Fruit fly (Drosophila melanogaster) whole organism, embryonic: ENCODE data around the gene CheB93b.

ENCODE experiments used
- Bteb2 ChIP-seq: fragments of 200-800 bp; sonication (Bioruptor generic); optimal IDR thresholded peaks from 2 replicates; lab custom pipeline; 2016; ENCODE audit warnings: missing biosample characterization, missing genetic modification characterization
- CG10147 ChIP-seq: fragments of 200-800 bp; sonication (Bioruptor generic); optimal IDR thresholded peaks from 2 replicates; lab custom pipeline; 2019; ENCODE audit warnings: missing biosample characterization, mild to moderate bottlenecking, missing genetic modification characterization, moderate library complexity
- CG10209 ChIP-seq: fragments of 200-800 bp; sonication (Bioruptor generic); optimal IDR thresholded peaks from 3 replicates; lab custom pipeline; 2017; ENCODE audit warnings: missing biosample characterization, mild to moderate bottlenecking, missing genetic modification characterization, missing genetic modification reagents
- CG10543 ChIP-seq: fragments of 200-800 bp; sonication (Bioruptor generic); optimal IDR thresholded peaks from 3 replicates; lab custom pipeline; 2017; ENCODE audit warnings: missing biosample characterization, mild to moderate bottlenecking, missing genetic modification characterization, moderate library complexity
- CG12391 ChIP-seq: fragments of 200-800 bp; sonication (Bioruptor generic); optimal IDR thresholded peaks from 3 replicates; lab custom pipeline; 2018; ENCODE audit warnings: missing biosample characterization, mild to moderate bottlenecking, missing genetic modification characterization, moderate library complexity
- CG13287 ChIP-seq: fragments of 200-800 bp; sonication (Bioruptor generic); IDR thresholded peaks from 2 replicates; pipeline ENCODE4 v1.3.6; 2022; ENCODE audit warnings: missing biosample characterization, missing genetic modification characterization; ENCODE audit not compliant: partially characterized antibody
- CG13894 ChIP-seq: fragments of 200-800 bp; sonication (Bioruptor generic); optimal IDR thresholded peaks from 3 replicates; lab custom pipeline; 2018; ENCODE audit warnings: missing biosample characterization, mild to moderate bottlenecking, missing genetic modification characterization, moderate library complexity
- CG1832 ChIP-seq: fragments of 200-800 bp; sonication (Bioruptor generic); optimal IDR thresholded peaks from 2 replicates; lab custom pipeline; 2017; ENCODE audit warnings: missing biosample characterization, mild to moderate bottlenecking, missing genetic modification characterization, inconsistent platforms
- CG18764 ChIP-seq: fragments of 200-800 bp; sonication (Bioruptor generic); optimal IDR thresholded peaks from 3 replicates; lab custom pipeline; 2016; ENCODE audit warnings: missing biosample characterization, missing genetic modification characterization
- CG2712 ChIP-seq: fragments of 200-800 bp; optimal IDR thresholded peaks from 3 replicates; lab custom pipeline; 2019; ENCODE audit warnings: missing biosample characterization, mild to moderate bottlenecking, missing genetic modification characterization, moderate library complexity
- CG31224 ChIP-seq: fragments of 200-800 bp; sonication (Bioruptor generic); IDR thresholded peaks from 2 replicates; pipeline ENCODE4 v1.3.6; 2022; ENCODE audit warnings: missing biosample characterization, missing genetic modification characterization
- CG31441 ChIP-seq: fragments of 200-800 bp; sonication (Bioruptor generic); IDR thresholded peaks from 2 replicates; pipeline ENCODE4 v1.3.6; 2022; ENCODE audit warnings: missing biosample characterization, missing genetic modification characterization
- CG34376 ChIP-seq: fragments of 200-800 bp; sonication (Bioruptor generic); optimal IDR thresholded peaks from 2 replicates; lab custom pipeline; 2018; ENCODE audit warnings: missing biosample characterization, mild to moderate bottlenecking, missing genetic modification characterization
- CG4820 ChIP-seq: fragments of 200-800 bp; sonication (Bioruptor generic); optimal IDR thresholded peaks from 3 replicates; lab custom pipeline; 2016; ENCODE audit warnings: missing biosample characterization, missing genetic modification characterization
- CG6654 ChIP-seq: fragments of 200-800 bp; sonication (Bioruptor generic); optimal IDR thresholded peaks from 2 replicates; lab custom pipeline; 2017; ENCODE audit warnings: missing biosample characterization, mild to moderate bottlenecking, missing genetic modification characterization
- CG8359 ChIP-seq: fragments of 200-800 bp; sonication (Bioruptor generic); optimal IDR thresholded peaks from 2 replicates; lab custom pipeline; 2017; ENCODE audit warnings: missing biosample characterization, mild to moderate bottlenecking, missing genetic modification characterization, borderline replicate concordance
- CG9932 ChIP-seq: fragments of 200-800 bp; sonication (Bioruptor generic); IDR thresholded peaks from 2 replicates; pipeline ENCODE4 v1.3.6; 2022; ENCODE audit warnings: missing biosample characterization, missing genetic modification characterization
- Doc3 ChIP-seq: fragments of 200-800 bp; sonication (Bioruptor generic); IDR thresholded peaks from 3 replicates; pipeline ENCODE4 v1.3.6; 2022; ENCODE audit warnings: missing biosample characterization, missing genetic modification characterization; ENCODE audit not compliant: partially characterized antibody
- Dref ChIP-seq: fragments of 200-800 bp; sonication (Bioruptor generic); IDR thresholded peaks from 2 replicates; pipeline ENCODE4 v1.3.6; 2022; ENCODE audit warnings: missing biosample characterization, missing genetic modification characterization
- Gsc ChIP-seq: fragments of 200-800 bp; sonication (Bioruptor generic); IDR thresholded peaks from 2 replicates; pipeline ENCODE4 v1.3.6; 2022; ENCODE audit warnings: missing biosample characterization, missing genetic modification characterization
- Gug ChIP-seq: fragments of 200-800 bp; sonication (Bioruptor generic); IDR thresholded peaks from 4 replicates; pipeline ENCODE4 v1.3.6; 2022; ENCODE audit warnings: missing biosample characterization, missing genetic modification characterization
- H15 ChIP-seq: fragments of 200-800 bp; sonication (Bioruptor generic); IDR thresholded peaks from 3 replicates; pipeline ENCODE4 v1.3.6; 2022; ENCODE audit warnings: missing biosample characterization, missing genetic modification characterization
- MTF-1 ChIP-seq: fragments of 200-800 bp; sonication (Bioruptor generic); optimal IDR thresholded peaks from 2 replicates; lab custom pipeline; 2018; ENCODE audit warnings: missing biosample characterization, mild to moderate bottlenecking, missing genetic modification characterization, borderline replicate concordance
- NC2α ChIP-seq: fragments of 200-800 bp; sonication (Bioruptor generic); optimal IDR thresholded peaks from 2 replicates; lab custom pipeline; 2016; ENCODE audit warnings: missing biosample characterization, missing genetic modification characterization
- NC2β ChIP-seq: fragments of 200-800 bp; sonication (Bioruptor generic); optimal IDR thresholded peaks from 2 replicates; lab custom pipeline; 2016; ENCODE audit warnings: missing biosample characterization, missing genetic modification characterization
- Nf-YC ChIP-seq: fragments of 200-800 bp; optimal IDR thresholded peaks from 3 replicates; lab custom pipeline; 2019; ENCODE audit warnings: missing biosample characterization, mild to moderate bottlenecking, missing genetic modification characterization, moderate library complexity
- Oaz ChIP-seq: fragments of 200-800 bp; sonication (Bioruptor generic); IDR thresholded peaks from 2 replicates; pipeline ENCODE4 v1.3.6; 2022; ENCODE audit warnings: missing biosample characterization, missing genetic modification characterization
- Pdp1 ChIP-seq, 2 experiments: fragments of 200-800 bp; sonication (Bioruptor generic); optimal IDR thresholded peaks; 3 replicates each; lab custom pipeline; 2016; ENCODE audit warnings: missing biosample characterization in 2 of 2, missing genetic modification characterization in 2 of 2, mild to moderate bottlenecking in 1 of 2, moderate library complexity in 1 of 2
- Poxn ChIP-seq: fragments of 200-800 bp; sonication (Bioruptor generic); IDR thresholded peaks from 2 replicates; pipeline ENCODE4 v1.3.6; 2022; ENCODE audit warnings: missing biosample characterization, missing genetic modification characterization
- Usf ChIP-seq: fragments of 200-800 bp; sonication (Bioruptor generic); optimal IDR thresholded peaks from 2 replicates; lab custom pipeline; 2017; ENCODE audit warnings: missing genotype, missing biosample characterization, missing genetic modification characterization
- ab ChIP-seq: fragments of 200-800 bp; sonication (Bioruptor generic); optimal IDR thresholded peaks from 2 replicates; lab custom pipeline; 2016; ENCODE audit warnings: missing biosample characterization, missing genetic modification characterization
- da ChIP-seq: fragments of 200-800 bp; sonication (Bioruptor generic); optimal IDR thresholded peaks from 2 replicates; lab custom pipeline; 2016; ENCODE audit warnings: missing biosample characterization, missing genetic modification characterization
- emc ChIP-seq: fragments of 200-800 bp; sonication (Bioruptor generic); optimal IDR thresholded peaks from 2 replicates; lab custom pipeline; 2016; ENCODE audit warnings: missing biosample characterization, missing genetic modification characterization
- ems ChIP-seq: fragments of 200-800 bp; sonication (Bioruptor generic); optimal IDR thresholded peaks from 3 replicates; lab custom pipeline; 2016; ENCODE audit warnings: missing biosample characterization, missing genetic modification characterization
- eve ChIP-seq, 2 experiments: fragments of >200 bp; optimal IDR thresholded peaks; 2 replicates each; lab custom pipeline; 2017; ENCODE audit warnings: missing biosample characterization in 2 of 2, missing genetic modification characterization in 2 of 2
- gce ChIP-seq: fragments of 200-800 bp; sonication (Bioruptor generic); IDR thresholded peaks from 3 replicates; pipeline ENCODE4 v1.3.6; 2022; ENCODE audit warnings: missing biosample characterization, missing genetic modification characterization
- gro ChIP-seq: fragments of 200-800 bp; sonication (Bioruptor generic); optimal IDR thresholded peaks from 2 replicates; lab custom pipeline; 2016; ENCODE audit warnings: missing biosample characterization, missing genetic modification characterization
- gsb-n ChIP-seq: fragments of 200-800 bp; sonication (Bioruptor generic); optimal IDR thresholded peaks from 3 replicates; lab custom pipeline; 2018; ENCODE audit warnings: missing biosample characterization, mild to moderate bottlenecking, missing genetic modification characterization
- insv ChIP-seq, 2 experiments: fragments of 200-800 bp; sonication (Bioruptor generic); optimal IDR thresholded peaks; 3 replicates each; lab custom pipeline; 2016 to 2018; ENCODE audit warnings: missing biosample characterization in 2 of 2, missing genetic modification characterization in 2 of 2
- lab ChIP-seq: fragments of 200-800 bp; sonication (Bioruptor generic); optimal IDR thresholded peaks from 3 replicates; lab custom pipeline; 2017; ENCODE audit warnings: missing biosample characterization, missing genetic modification characterization, mild to moderate bottlenecking, moderate library complexity, missing genetic modification reagents
- luna ChIP-seq: fragments of 200-800 bp; sonication (Bioruptor generic); optimal IDR thresholded peaks from 2 replicates; lab custom pipeline; 2016; ENCODE audit warnings: missing biosample characterization, missing genetic modification characterization
- prd ChIP-seq, 3 experiments: fragments of >200 bp in 2 of 3; fragments of 200-800 bp in 1 of 3; sonication (Bioruptor generic) in 1 of 3; optimal IDR thresholded peaks in 2 of 3; IDR thresholded peaks in 1 of 3; 2 replicates in 2 of 3; 3 replicates in 1 of 3; pipeline versions ENCODE4 v1.3.6 to Lab custom; 2017 to 2022; ENCODE audit warnings: missing biosample characterization in 1 of 3, missing genetic modification characterization in 1 of 3
- pros ChIP-seq: fragments of 200-800 bp; sonication (Bioruptor generic); optimal IDR thresholded peaks from 3 replicates; lab custom pipeline; 2019; ENCODE audit warnings: missing biosample characterization, mild to moderate bottlenecking, missing genetic modification characterization, moderate library complexity
- repo ChIP-seq: fragments of 200-800 bp; sonication (Bioruptor generic); optimal IDR thresholded peaks from 2 replicates; lab custom pipeline; 2016; ENCODE audit warnings: missing biosample characterization, missing genetic modification characterization
- sc ChIP-seq, 3 experiments: fragments of >200 bp in 2 of 3; fragments of 200-800 bp in 1 of 3; sonication (Bioruptor generic) in 1 of 3; optimal IDR thresholded peaks; 2 replicates in 2 of 3; 3 replicates in 1 of 3; lab custom pipeline; 2017; ENCODE audit warnings: mild to moderate bottlenecking in 1 of 3, missing biosample characterization in 1 of 3, missing genetic modification characterization in 1 of 3, missing genetic modification reagents in 1 of 3
- sens ChIP-seq: fragments of 200-800 bp; sonication (Bioruptor generic); peaks from one replicate; lab custom pipeline; 2016; ENCODE audit warnings: missing biosample characterization, missing genetic modification characterization
- slou ChIP-seq: fragments of 200-800 bp; sonication (Bioruptor generic); optimal IDR thresholded peaks from 3 replicates; lab custom pipeline; 2016; ENCODE audit warnings: missing biosample characterization, missing genetic modification characterization
- vnd ChIP-seq: fragments of 200-800 bp; sonication (Bioruptor generic); IDR thresholded peaks from 3 replicates; pipeline ENCODE4 v1.3.6; 2022; ENCODE audit warnings: missing biosample characterization, missing genetic modification characterization; ENCODE audit not compliant: partially characterized antibody
- wdn ChIP-seq: fragments of 200-800 bp; sonication (Bioruptor generic); IDR thresholded peaks from 2 replicates; pipeline ENCODE4 v1.3.6; 2022; ENCODE audit warnings: missing biosample characterization, missing genetic modification characterization

Gene CheB93b

DNA sequence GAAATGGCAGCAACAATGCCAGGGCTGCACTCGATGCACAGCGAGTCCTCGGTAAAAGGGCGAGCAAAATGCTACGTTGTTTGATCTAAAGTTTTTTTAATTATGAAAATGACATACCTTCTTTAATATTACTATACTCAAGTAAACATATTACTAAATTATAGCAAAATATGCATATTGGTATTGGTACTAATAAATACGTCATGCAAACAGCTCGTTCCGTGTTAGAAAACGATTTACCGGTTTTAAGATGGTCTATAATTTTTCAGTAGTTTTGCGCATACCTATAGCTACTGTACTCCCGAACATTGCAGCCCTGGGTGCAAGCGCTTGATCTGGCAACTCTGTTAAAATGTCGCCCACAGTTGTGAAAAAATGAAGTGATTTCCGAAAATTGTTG, 43.7 kb upstream of the CheB93b start (continued):
- TF ChIP-seq Poxn (GFP tag; lab: Robert Waterston, UW): peak; percentile 88
- TF ChIP-seq ems (GFP tag; lab: Kevin White, UChicago): peak; percentile 94
- TF ChIP-seq gsb-n: peak; percentile 87
- peak; percentile 61 for TF ChIP-seq pros (GFP tag; lab: Kevin White, UChicago)
- TF ChIP-seq luna: peak; percentile 67
- TF ChIP-seq da: peak; percentile 85
- peak; percentile 95 for TF ChIP-seq CG10209 (GFP tag; lab: Kevin White, UChicago)
- peak; percentile 87 for TF ChIP-seq Gsc
- TF ChIP-seq CG10543 (GFP tag; lab: Kevin White, UChicago): peak; percentile 99
- peak; percentile 96 for TF ChIP-seq CG12391
- TF ChIP-seq Oaz (GFP tag; lab: Robert Waterston, UW): peak; percentile 87
- TF ChIP-seq CG9932 (GFP tag; lab: Robert Waterston, UW): peak; percentile 98
- peak; percentile 95 for TF ChIP-seq ab (GFP tag; lab: Kevin White, UChicago)
- TF ChIP-seq lab (GFP tag; lab: Kevin White, UChicago): peak; percentile 95
- TF ChIP-seq CG31441 (GFP tag; lab: Robert Waterston, UW): no peak; the same call in 1 of the 2 replicates
- TF ChIP-seq sc (optimal IDR thresholded peaks at IDR 0.05; lab: Kevin White, UChicago): no peak
- TF ChIP-seq sc (GFP tag; optimal IDR thresholded peaks at IDR 0.05; lab: Kevin White, UChicago): peak; percentile 85
- TF ChIP-seq emc (GFP tag; lab: Kevin White, UChicago): peak; percentile 80
- peak; percentile 98 for TF ChIP-seq sens
- peak; percentile 90 for TF ChIP-seq Nf-YC (tag; lab: Kevin White, UChicago)
- peak; percentile 88 for TF ChIP-seq NC2α (GFP tag; lab: Kevin White, UChicago)
- peak; percentile 68 for TF ChIP-seq MTF-1
- peak; percentile 76 for TF ChIP-seq repo
- no peak for TF ChIP-seq vnd (GFP tag; lab: Robert Waterston, UW)
- peak; percentile 67 for TF ChIP-seq CG8359 (GFP tag; lab: Kevin White, UChicago)
- TF ChIP-seq Gug (GFP tag; lab: Robert Waterston, UW): peak; percentile 98
- peak; percentile 97 for TF ChIP-seq CG2712 (tag; lab: Kevin White, UChicago)
- peak; percentile 88 for TF ChIP-seq NC2β
- TF ChIP-seq eve (GFP tag; optimal IDR thresholded peaks at IDR 0.05; lab: Kevin White, UChicago): no peak
- TF ChIP-seq H15 (GFP tag; lab: Robert Waterston, UW): peak; percentile 88
- TF ChIP-seq CG31224 (GFP tag; lab: Robert Waterston, UW): peak; percentile 86
- peak; percentile 65; the same call in 1 of the 3 replicates for TF ChIP-seq gce
- peak; percentile 90 for TF ChIP-seq wdn (GFP tag; lab: Robert Waterston, UW)
- peak; percentile 93 for TF ChIP-seq CG4820 (GFP tag; lab: Kevin White, UChicago)
- TF ChIP-seq CG10147: peak; percentile 93
- no peak for TF ChIP-seq CG1832 (GFP tag; lab: Kevin White, UChicago)
- peak; percentile 93 for TF ChIP-seq gro
- TF ChIP-seq CG6654 (GFP tag; lab: Kevin White, UChicago): peak; percentile 82
- peak; percentile 92 for TF ChIP-seq Bteb2 (GFP tag; lab: Kevin White, UChicago)
- TF ChIP-seq CG34376: peak; percentile 98
- TF ChIP-seq Dref (GFP tag; lab: Robert Waterston, UW): 0 out of 2 replicates have a peak, but pooled peaks have one; percentile 42
- TF ChIP-seq Pdp1 (GFP tag; optimal IDR thresholded peaks at IDR 0.05; lab: Kevin White, UChicago): peak; percentile 90 to 97
- TF ChIP-seq CG18764: peak; percentile 90
- no peak for TF ChIP-seq prd (optimal IDR thresholded peaks at IDR 0.05; lab: Kevin White, UChicago)
- TF ChIP-seq prd (GFP tag; IDR thresholded peaks at IDR 0.05; lab: Robert Waterston, UW): peak; percentile 97
- peak in 1 of 2 experiments; percentile 80 for TF ChIP-seq insv (GFP tag; optimal IDR thresholded peaks at IDR 0.05; lab: Kevin White, UChicago)
- peak; percentile 37; the same call in 1 of the 2 replicates for TF ChIP-seq CG13287
- TF ChIP-seq slou (GFP tag; lab: Kevin White, UChicago): peak; percentile 94
- no peak for TF ChIP-seq CG13894 (tag; lab: Kevin White, UChicago)
- TF ChIP-seq Doc3 (GFP tag; lab: Robert Waterston, UW): no peak
- TF ChIP-seq Usf (GFP tag; lab: Kevin White, UChicago): peak; percentile 94
